Fruit fly (Drosophila melanogaster) whole organism, embryonic: ENCODE results near the gene Pex7.

Experiments
- Atf6 ChIP-seq: fragments of 200-800 bp; sonication (Bioruptor generic); IDR thresholded peaks from 2 replicates; pipeline ENCODE4 v1.3.6; 2022; ENCODE audit warnings: missing biosample characterization, missing genetic modification characterization
- CG10267 ChIP-seq: fragments of 200-800 bp; sonication (Bioruptor generic); optimal IDR thresholded peaks from 2 replicates; lab custom pipeline; 2018; ENCODE audit warnings: missing biosample characterization, mild to moderate bottlenecking, missing genetic modification characterization, moderate library complexity
- CG1647 ChIP-seq: fragments of 200-800 bp; sonication (Bioruptor generic); optimal IDR thresholded peaks from 3 replicates; lab custom pipeline; 2016; ENCODE audit warnings: missing biosample characterization, missing genetic modification characterization
- CG17361 ChIP-seq: fragments of 200-800 bp; sonication (Bioruptor generic); IDR thresholded peaks from 3 replicates; pipeline ENCODE4 v1.3.6; 2022; ENCODE audit warnings: missing biosample characterization, missing genetic modification characterization
- CG17568 ChIP-seq: fragments of 200-800 bp; sonication (Bioruptor generic); optimal IDR thresholded peaks from 2 replicates; lab custom pipeline; 2018; ENCODE audit warnings: missing biosample characterization, mild to moderate bottlenecking, missing genetic modification characterization, moderate library complexity
- CG18011 ChIP-seq: fragments of 200-800 bp; sonication (Bioruptor generic); optimal IDR thresholded peaks from 2 replicates; lab custom pipeline; 2017; ENCODE audit warnings: missing biosample characterization, missing genetic modification characterization, mild to moderate bottlenecking, moderate library complexity, missing genotype
- CG2120 ChIP-seq: fragments of 200-800 bp; sonication (Bioruptor generic); optimal IDR thresholded peaks from 3 replicates; lab custom pipeline; 2016; ENCODE audit warnings: missing biosample characterization, missing genetic modification characterization
- CG30403 ChIP-seq: fragments of 200-800 bp; sonication (Bioruptor generic); optimal IDR thresholded peaks from 3 replicates; lab custom pipeline; 2016; ENCODE audit warnings: missing biosample characterization, missing genetic modification characterization
- CG31388 ChIP-seq: fragments of 200-800 bp; sonication (Bioruptor generic); optimal IDR thresholded peaks from 2 replicates; lab custom pipeline; 2016; ENCODE audit warnings: missing biosample characterization, missing genetic modification characterization
- CG31441 ChIP-seq: fragments of 200-800 bp; sonication (Bioruptor generic); IDR thresholded peaks from 2 replicates; pipeline ENCODE4 v1.3.6; 2022; ENCODE audit warnings: missing biosample characterization, missing genetic modification characterization
- CG3163 ChIP-seq: fragments of 200-800 bp; sonication (Bioruptor generic); optimal IDR thresholded peaks from 3 replicates; lab custom pipeline; 2016; ENCODE audit warnings: missing biosample characterization, missing genetic modification characterization
- CG34422 ChIP-seq: fragments of 200-800 bp; sonication (Bioruptor generic); IDR thresholded peaks from 3 replicates; pipeline ENCODE4 v1.3.6; 2022; ENCODE audit warnings: missing biosample characterization, missing genetic modification characterization
- CG3995 ChIP-seq: fragments of 200-800 bp; sonication (Bioruptor generic); optimal IDR thresholded peaks from 3 replicates; lab custom pipeline; 2016; ENCODE audit warnings: missing biosample characterization, missing genetic modification characterization
- CG6175 ChIP-seq: fragments of 200-800 bp; sonication (Bioruptor generic); IDR thresholded peaks from 3 replicates; pipeline ENCODE4 v1.3.6; 2022; ENCODE audit warnings: missing biosample characterization, missing genetic modification characterization
- CG6272 ChIP-seq: fragments of 200-800 bp; sonication (Bioruptor generic); IDR thresholded peaks from 2 replicates; pipeline ENCODE4 v1.3.6; 2022; ENCODE audit warnings: missing biosample characterization, missing genetic modification characterization
- CG8089 ChIP-seq: fragments of 200-800 bp; sonication (Bioruptor generic); optimal IDR thresholded peaks from 3 replicates; lab custom pipeline; 2016; ENCODE audit warnings: missing biosample characterization, missing genetic modification characterization
- CG8359 ChIP-seq: fragments of 200-800 bp; sonication (Bioruptor generic); optimal IDR thresholded peaks from 2 replicates; lab custom pipeline; 2017; ENCODE audit warnings: missing biosample characterization, mild to moderate bottlenecking, missing genetic modification characterization, borderline replicate concordance
- Camta ChIP-seq: fragments of 200-800 bp; sonication (Bioruptor generic); optimal IDR thresholded peaks from 2 replicates; lab custom pipeline; 2016; ENCODE audit warnings: missing biosample characterization, missing genetic modification characterization
- Dp ChIP-seq: fragments of 200-800 bp; sonication (Bioruptor generic); optimal IDR thresholded peaks from 2 replicates; lab custom pipeline; 2018; ENCODE audit warnings: missing biosample characterization, mild to moderate bottlenecking, missing genetic modification characterization, moderate library complexity
- Elba2 ChIP-seq: fragments of 200-800 bp; sonication (Bioruptor generic); optimal IDR thresholded peaks from 3 replicates; lab custom pipeline; 2016; ENCODE audit warnings: missing biosample characterization, missing genetic modification characterization
- Fer2 ChIP-seq: fragments of 200-800 bp; sonication (Bioruptor generic); optimal IDR thresholded peaks from 2 replicates; lab custom pipeline; 2018; ENCODE audit warnings: missing biosample characterization, mild to moderate bottlenecking, missing genetic modification characterization, moderate library complexity
- Hey ChIP-seq: fragments of 200-800 bp; sonication (Bioruptor generic); optimal IDR thresholded peaks from 3 replicates; lab custom pipeline; 2018; ENCODE audit warnings: missing biosample characterization, mild to moderate bottlenecking, missing genetic modification characterization
- Hmr ChIP-seq: fragments of 200-800 bp; sonication (Bioruptor generic); optimal IDR thresholded peaks from 3 replicates; lab custom pipeline; 2017; ENCODE audit warnings: mild to moderate bottlenecking, missing biosample characterization, missing genetic modification reagents, missing genetic modification characterization
- Hr78 ChIP-seq, 2 experiments: fragments of 200-800 bp in 1 of 2; fragments of >200 bp in 1 of 2; sonication (Bioruptor generic) in 1 of 2; optimal IDR thresholded peaks; 2 replicates each; lab custom pipeline; 2017 to 2019; ENCODE audit warnings: missing biosample characterization in 2 of 2, missing genetic modification characterization in 2 of 2, mild to moderate bottlenecking in 1 of 2, moderate library complexity in 1 of 2
- Lpt ChIP-seq: fragments of >200 bp; optimal IDR thresholded peaks from 2 replicates; lab custom pipeline; 2018; ENCODE audit warnings: missing biosample characterization, missing genetic modification characterization
- NFAT ChIP-seq: fragments of 200-800 bp; sonication (Bioruptor generic); IDR thresholded peaks from 2 replicates; pipeline ENCODE4 v1.3.6; 2022; ENCODE audit warnings: missing biosample characterization, missing genetic modification characterization
- Neu2 ChIP-seq: fragments of 200-800 bp; sonication (Bioruptor generic); optimal IDR thresholded peaks from 3 replicates; lab custom pipeline; 2016; ENCODE audit warnings: missing biosample characterization, missing genetic modification characterization, borderline replicate concordance
- Opbp ChIP-seq: fragments of 200-800 bp; sonication (Bioruptor generic); IDR thresholded peaks from 3 replicates; pipeline ENCODE4 v1.3.6; 2022; ENCODE audit warnings: missing biosample characterization, missing genetic modification characterization; ENCODE audit not compliant: partially characterized antibody
- Optix ChIP-seq: fragments of 200-800 bp; sonication (Bioruptor generic); IDR thresholded peaks from 3 replicates; pipeline ENCODE4 v1.3.6; 2022; ENCODE audit warnings: missing biosample characterization, missing genetic modification characterization
- Taf1 ChIP-seq: fragments of 200-800 bp; sonication (Bioruptor generic); IDR thresholded peaks from 2 replicates; pipeline ENCODE4 v1.3.6; 2022; ENCODE audit warnings: missing biosample characterization, missing genetic modification characterization
- Tbp ChIP-seq: fragments of >200 bp; optimal IDR thresholded peaks from 2 replicates; lab custom pipeline; 2018; ENCODE audit warnings: missing biosample characterization, missing genetic modification characterization
- cg ChIP-seq: fragments of 200-800 bp; sonication (Bioruptor generic); optimal IDR thresholded peaks from 3 replicates; lab custom pipeline; 2019; ENCODE audit warnings: missing biosample characterization, mild to moderate bottlenecking, missing genetic modification characterization, moderate library complexity
- croc ChIP-seq: fragments of 200-800 bp; sonication (Bioruptor generic); conservative IDR thresholded peaks from 3 replicates; pipeline ENCODE4 v1.3.6; 2022; ENCODE audit warnings: missing biosample characterization, missing genetic modification characterization
- cwo ChIP-seq: fragments of 200-800 bp; sonication (Bioruptor generic); optimal IDR thresholded peaks from 3 replicates; lab custom pipeline; 2017; ENCODE audit warnings: missing biosample characterization, missing genetic modification characterization, mild to moderate bottlenecking, moderate library complexity, missing genetic modification reagents
- dm ChIP-seq: fragments of 200-800 bp; sonication (Bioruptor generic); optimal IDR thresholded peaks from 3 replicates; lab custom pipeline; 2016; ENCODE audit warnings: missing biosample characterization, missing genetic modification characterization
- gce ChIP-seq: fragments of 200-800 bp; sonication (Bioruptor generic); IDR thresholded peaks from 3 replicates; pipeline ENCODE4 v1.3.6; 2022; ENCODE audit warnings: missing biosample characterization, missing genetic modification characterization
- gem ChIP-seq: fragments of 200-800 bp; sonication (Bioruptor generic); optimal IDR thresholded peaks from 2 replicates; lab custom pipeline; 2019; ENCODE audit warnings: missing biosample characterization, mild to moderate bottlenecking, missing genetic modification characterization, moderate library complexity
- hth ChIP-seq: fragments of >200 bp; optimal IDR thresholded peaks from 2 replicates; lab custom pipeline; 2017; ENCODE audit warnings: inconsistent platforms
- luna ChIP-seq: fragments of 200-800 bp; sonication (Bioruptor generic); optimal IDR thresholded peaks from 2 replicates; lab custom pipeline; 2016; ENCODE audit warnings: missing biosample characterization, missing genetic modification characterization
- maf-S ChIP-seq: fragments of 200-800 bp; sonication (Bioruptor generic); optimal IDR thresholded peaks from 2 replicates; lab custom pipeline; 2016; ENCODE audit warnings: missing biosample characterization, missing genetic modification characterization
- nerfin-2 ChIP-seq: fragments of 200-800 bp; sonication (Bioruptor generic); IDR thresholded peaks from 2 replicates; pipeline ENCODE4 v1.3.6; 2022; ENCODE audit warnings: missing biosample characterization, missing genetic modification characterization; ENCODE audit not compliant: partially characterized antibody
- ranshi ChIP-seq: fragments of 200-800 bp; sonication (Bioruptor generic); IDR thresholded peaks from 2 replicates; pipeline ENCODE4 v1.3.6; 2022; ENCODE audit warnings: missing biosample characterization, missing genetic modification characterization
- schlank ChIP-seq: fragments of 200-800 bp; sonication (Bioruptor generic); optimal IDR thresholded peaks from 2 replicates; lab custom pipeline; 2018; ENCODE audit warnings: missing biosample characterization, mild to moderate bottlenecking, missing genetic modification characterization
- sens ChIP-seq: fragments of 200-800 bp; sonication (Bioruptor generic); peaks from one replicate; lab custom pipeline; 2016; ENCODE audit warnings: missing biosample characterization, missing genetic modification characterization
- sqz ChIP-seq: fragments of 200-800 bp; sonication (Bioruptor generic); optimal IDR thresholded peaks from 3 replicates; lab custom pipeline; 2018; ENCODE audit warnings: missing biosample characterization, mild to moderate bottlenecking, missing genetic modification characterization
- tap ChIP-seq: fragments of 200-800 bp; optimal IDR thresholded peaks from 3 replicates; lab custom pipeline; 2019; ENCODE audit warnings: missing biosample characterization, mild to moderate bottlenecking, missing genetic modification characterization, moderate library complexity
- tin ChIP-seq: fragments of 200-800 bp; sonication (Bioruptor generic); optimal IDR thresholded peaks from 3 replicates; lab custom pipeline; 2016; ENCODE audit warnings: missing biosample characterization, missing genetic modification characterization
- trem ChIP-seq: fragments of 200-800 bp; optimal IDR thresholded peaks from 3 replicates; lab custom pipeline; 2019; ENCODE audit warnings: missing biosample characterization, mild to moderate bottlenecking, missing genetic modification characterization, moderate library complexity
- ttk ChIP-seq: fragments of 200-800 bp; sonication (Bioruptor generic); IDR thresholded peaks from 2 replicates; pipeline ENCODE4 v2.1.2; 2022; ENCODE audit warnings: missing biosample characterization, missing genetic modification characterization
- tup ChIP-seq: fragments of 200-800 bp; sonication (Bioruptor generic); optimal IDR thresholded peaks from 2 replicates; lab custom pipeline; 2016; ENCODE audit warnings: missing biosample characterization, mild to moderate bottlenecking, missing genetic modification characterization, moderate library complexity

Gene Pex7

dm6 chr3L:8672199-8673059, 25.5 kb downstream of the Pex7 start (continued):
- TF ChIP-seq gce: no peak
- no peak for TF ChIP-seq CG18011 (GFP tag; lab: Kevin White, UChicago)
- peak; percentile 43 for TF ChIP-seq schlank (tag; lab: Kevin White, UChicago)
- TF ChIP-seq Taf1: 0 out of 2 replicates have a peak, but pooled peaks have one; percentile 8
- TF ChIP-seq CG30403 (GFP tag; lab: Kevin White, UChicago): peak; percentile 40
- no peak for TF ChIP-seq CG1647 (GFP tag; lab: Kevin White, UChicago)
- peak; percentile 56 for TF ChIP-seq ranshi (GFP tag; lab: Robert Waterston, UW)
- no peak for TF ChIP-seq tup
- no peak for TF ChIP-seq tin (GFP tag; lab: Kevin White, UChicago)
- TF ChIP-seq ttk: no peak
- TF ChIP-seq maf-S (GFP tag; lab: Kevin White, UChicago): peak; percentile 21
- no peak for TF ChIP-seq sqz (GFP tag; lab: Kevin White, UChicago)
- no peak for TF ChIP-seq Tbp (GFP tag; lab: Kevin White, UChicago)
- TF ChIP-seq CG6175 (GFP tag; lab: Robert Waterston, UW): peak; percentile 81; the same call in 2 of the 3 replicates
- TF ChIP-seq gem (tag; lab: Kevin White, UChicago): peak; percentile 69
- TF ChIP-seq nerfin-2 (GFP tag; lab: Robert Waterston, UW): no peak
- TF ChIP-seq dm (GFP tag; lab: Kevin White, UChicago): no peak
- peak; percentile 77 for TF ChIP-seq Atf6 (GFP tag; lab: Robert Waterston, UW)
- peak; percentile 100 for TF ChIP-seq CG8359 (GFP tag; lab: Kevin White, UChicago)
- TF ChIP-seq Elba2 (GFP tag; lab: Kevin White, UChicago): no peak
- no peak for TF ChIP-seq hth (lab: Kevin White, UChicago)
- TF ChIP-seq trem (tag; lab: Kevin White, UChicago): no peak
- no peak for TF ChIP-seq Opbp (GFP tag; lab: Robert Waterston, UW)
- no peak for TF ChIP-seq Dp (GFP tag; lab: Kevin White, UChicago)
- no peak for TF ChIP-seq CG3995 (GFP tag; lab: Kevin White, UChicago)
- TF ChIP-seq CG34422 (GFP tag; lab: Robert Waterston, UW): no peak; the same call in 2 of the 3 replicates
- TF ChIP-seq Fer2 (tag; lab: Kevin White, UChicago): no peak
- TF ChIP-seq cwo (GFP tag; lab: Kevin White, UChicago): peak; percentile 56
- no peak for TF ChIP-seq Lpt
- TF ChIP-seq sens (GFP tag; lab: Kevin White, UChicago): no peak
- peak; percentile 13 for TF ChIP-seq CG17568 (GFP tag; lab: Kevin White, UChicago)
- no peak for TF ChIP-seq CG31388 (GFP tag; lab: Kevin White, UChicago)
- peak; percentile 5 for TF ChIP-seq CG10267 (tag; lab: Kevin White, UChicago)
- no peak for TF ChIP-seq CG17361 (GFP tag; lab: Robert Waterston, UW)
- TF ChIP-seq Hmr (GFP tag; lab: Kevin White, UChicago): peak; percentile 54
- no peak for TF ChIP-seq CG3163 (GFP tag; lab: Kevin White, UChicago)
- no peak for TF ChIP-seq luna (GFP tag; lab: Kevin White, UChicago)
- no peak for TF ChIP-seq Neu2 (GFP tag; lab: Kevin White, UChicago)
- TF ChIP-seq CG8089: no peak
- no peak for TF ChIP-seq NFAT (GFP tag; lab: Robert Waterston, UW)
- no peak for TF ChIP-seq croc (GFP tag; lab: Robert Waterston, UW)
- no peak for TF ChIP-seq CG6272 (GFP tag; lab: Robert Waterston, UW)
- TF ChIP-seq CG31441 (GFP tag; lab: Robert Waterston, UW): peak; percentile 21; the same call in 1 of the 2 replicates
- no peak for TF ChIP-seq Camta (GFP tag; lab: Kevin White, UChicago)
- no peak for TF ChIP-seq cg (GFP tag; lab: Kevin White, UChicago)
- TF ChIP-seq Hey (tag; lab: Kevin White, UChicago): no peak
- TF ChIP-seq Hr78 (GFP tag; optimal IDR thresholded peaks at IDR 0.05; lab: Kevin White, UChicago): no peak
- no peak for TF ChIP-seq Optix
- peak; percentile 86 for TF ChIP-seq CG2120 (GFP tag; lab: Kevin White, UChicago)
- TF ChIP-seq tap (tag; lab: Kevin White, UChicago): no peak
